Worm (Caenorhabditis elegans) whole organism, mixed stage, embryonic: ENCODE data around the gene Y38E10A.3.

Experiments
- M03D4.4 ChIP-seq: sonication (generic microtip); optimal IDR thresholded peaks from 2 replicates; lab custom pipeline; 2017; ENCODE audit warnings: mild to moderate bottlenecking, missing genetic modification characterization, missing compliant biosample characterization
- bed-3 ChIP-seq: fragments of 200-800 bp; sonication (Bioruptor generic); optimal IDR thresholded peaks from 3 replicates; lab custom pipeline; 2018; ENCODE audit warnings: mild to moderate bottlenecking, missing genetic modification characterization, moderate library complexity, missing compliant biosample characterization
- blmp-1 ChIP-seq: fragments of 150-350 bp; optimal IDR thresholded peaks from 2 replicates; lab custom pipeline; 2014; ENCODE audit warnings: missing biosample characterization, missing genetic modification characterization
- ceh-39 ChIP-seq: fragments of 150-350 bp; optimal IDR thresholded peaks from 2 replicates; lab custom pipeline; 2014; ENCODE audit warnings: missing biosample characterization, missing genetic modification characterization
- ceh-43 ChIP-seq: fragments of 200-800 bp; sonication (Bioruptor generic); optimal IDR thresholded peaks from 2 replicates; lab custom pipeline; 2018; ENCODE audit warnings: mild to moderate bottlenecking, missing genetic modification characterization, moderate library complexity, missing compliant biosample characterization
- ceh-83 ChIP-seq: fragments of 200-800 bp; sonication (Bioruptor generic); optimal IDR thresholded peaks from 2 replicates; lab custom pipeline; 2018; ENCODE audit warnings: mild to moderate bottlenecking, missing genetic modification characterization, missing compliant biosample characterization
- ces-1 ChIP-seq: fragments of 150-350 bp; optimal IDR thresholded peaks from 2 replicates; lab custom pipeline; 2014; ENCODE audit warnings: missing biosample characterization, missing genetic modification reagents, missing genetic modification characterization
- drap-1 ChIP-seq: fragments of 200-800 bp; sonication (Bioruptor generic); optimal IDR thresholded peaks from 3 replicates; lab custom pipeline; 2018; ENCODE audit warnings: mild to moderate bottlenecking, missing genetic modification characterization, missing compliant biosample characterization
- elt-1 ChIP-seq: sonication (generic microtip); optimal IDR thresholded peaks from 2 replicates; lab custom pipeline; 2017; ENCODE audit warnings: missing genetic modification characterization, mild to moderate bottlenecking, missing compliant biosample characterization, antibody characterized with exemption, moderate library complexity, borderline replicate concordance; ENCODE audit not compliant: insufficient read depth
- elt-3 ChIP-seq: fragments of 150-350 bp; optimal IDR thresholded peaks from 2 replicates; lab custom pipeline; 2014; ENCODE audit warnings: missing biosample characterization, missing genetic modification characterization
- flh-1 ChIP-seq: fragments of 200-800 bp; sonication (Bioruptor generic); optimal IDR thresholded peaks from 2 replicates; lab custom pipeline; 2018; ENCODE audit warnings: mild to moderate bottlenecking, missing genetic modification characterization, moderate library complexity, missing compliant biosample characterization
- ham-2 ChIP-seq: fragments of 200-800 bp; sonication (Bioruptor generic); optimal IDR thresholded peaks from 2 replicates; lab custom pipeline; 2018; ENCODE audit warnings: mild to moderate bottlenecking, missing genetic modification characterization, missing compliant biosample characterization
- hlh-1 ChIP-seq: fragments of 150-350 bp; optimal IDR thresholded peaks from 2 replicates; lab custom pipeline; 2014; ENCODE audit warnings: missing biosample characterization, missing genetic modification reagents, missing genetic modification characterization
- lin-13 ChIP-seq: fragments of 150-350 bp; optimal IDR thresholded peaks from 2 replicates; lab custom pipeline; 2014; ENCODE audit warnings: missing biosample characterization, missing genetic modification characterization
- lin-32 ChIP-seq: fragments of 200-800 bp; sonication (Bioruptor generic); optimal IDR thresholded peaks from 2 replicates; lab custom pipeline; 2018; ENCODE audit warnings: mild to moderate bottlenecking, missing genetic modification characterization, missing compliant biosample characterization
- lsy-2 ChIP-seq: fragments of 150-350 bp; optimal IDR thresholded peaks from 2 replicates; lab custom pipeline; 2014; ENCODE audit warnings: missing biosample characterization, missing genetic modification characterization
- mab-5 ChIP-seq: fragments of 150-350 bp; optimal IDR thresholded peaks from 2 replicates; lab custom pipeline; 2014; ENCODE audit warnings: missing biosample characterization, missing genetic modification characterization
- mep-1 ChIP-seq: fragments of 150-350 bp; optimal IDR thresholded peaks from 2 replicates; lab custom pipeline; 2017; ENCODE audit warnings: missing biosample characterization, missing genetic modification reagents, missing genetic modification characterization, inconsistent platforms
- mls-2 ChIP-seq: sonication (generic microtip); optimal IDR thresholded peaks from 2 replicates; lab custom pipeline; 2016; ENCODE audit warnings: mild to moderate bottlenecking, missing genetic modification characterization, moderate library complexity, missing compliant biosample characterization
- nhr-12 ChIP-seq: fragments of 150-350 bp; optimal IDR thresholded peaks from 2 replicates; lab custom pipeline; 2014; ENCODE audit warnings: missing biosample characterization, missing genetic modification characterization
- nhr-2 ChIP-seq: fragments of 150-350 bp; optimal IDR thresholded peaks from 2 replicates; lab custom pipeline; 2014; ENCODE audit warnings: missing biosample characterization, missing genetic modification characterization
- nhr-237 ChIP-seq: fragments of 150-350 bp; optimal IDR thresholded peaks from 2 replicates; lab custom pipeline; 2014; ENCODE audit warnings: missing biosample characterization, missing genetic modification characterization
- nhr-76 ChIP-seq: sonication (generic microtip); optimal IDR thresholded peaks from 2 replicates; lab custom pipeline; 2017; ENCODE audit warnings: missing biosample characterization, missing genetic modification characterization
- pha-4 ChIP-seq: fragments of 150-350 bp; optimal IDR thresholded peaks from 2 replicates; lab custom pipeline; 2018; ENCODE audit warnings: missing biosample characterization, missing genetic modification reagents, missing genetic modification characterization
- sem-2 ChIP-seq: fragments of 200-800 bp; sonication (Bioruptor generic); optimal IDR thresholded peaks from 2 replicates; lab custom pipeline; 2018; ENCODE audit warnings: mild to moderate bottlenecking, missing genetic modification characterization, missing compliant biosample characterization
- snpc-4 ChIP-seq: fragments of 150-350 bp; optimal IDR thresholded peaks from 2 replicates; lab custom pipeline; 2014; ENCODE audit warnings: missing biosample characterization, missing genetic modification characterization
- sptf-1 ChIP-seq: sonication (generic microtip); optimal IDR thresholded peaks from 2 replicates; lab custom pipeline; 2017; ENCODE audit warnings: mild to moderate bottlenecking, missing genetic modification characterization, moderate library complexity, missing compliant biosample characterization
- tbx-8 ChIP-seq: fragments of 200-800 bp; sonication (Bioruptor generic); optimal IDR thresholded peaks from 2 replicates; lab custom pipeline; 2018; ENCODE audit warnings: mild to moderate bottlenecking, missing genetic modification characterization, moderate library complexity, missing compliant biosample characterization
- unc-39 ChIP-seq: fragments of 150-350 bp; optimal IDR thresholded peaks from 2 replicates; lab custom pipeline; 2014; ENCODE audit warnings: missing biosample characterization, missing genetic modification characterization
- unc-62 ChIP-seq: fragments of 150-350 bp; optimal IDR thresholded peaks from 2 replicates; lab custom pipeline; 2014; ENCODE audit warnings: missing biosample characterization, missing genetic modification reagents, missing genetic modification characterization
- ztf-11 ChIP-seq: fragments of 150-350 bp; optimal IDR thresholded peaks from 2 replicates; lab custom pipeline; 2014; ENCODE audit warnings: missing biosample characterization, missing genetic modification characterization

Y38E10A.3 gene

DNA sequence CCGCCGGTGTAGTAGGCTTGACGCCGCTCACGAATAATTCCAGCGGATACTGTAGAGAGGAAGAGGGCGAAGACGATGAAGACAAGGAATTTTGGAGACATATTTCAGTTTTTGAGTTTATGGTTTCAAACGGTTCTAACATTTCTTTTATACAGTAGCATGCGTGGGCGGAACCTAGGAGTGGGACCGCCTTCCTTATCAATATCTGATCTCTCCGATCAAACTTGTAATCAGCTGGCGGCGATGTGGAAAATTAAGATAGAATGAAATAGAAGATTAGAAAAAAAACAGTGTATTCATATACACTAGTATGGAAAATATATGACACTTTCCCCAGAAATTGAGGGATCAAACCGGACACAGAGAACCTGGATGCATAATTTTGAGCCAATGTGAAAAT, 44.7 kb upstream of the Y38E10A.3 start, which contains the start of gene nspe-2:
Gene nspe-2, minus strand, starts transcription at position 101 of the 400 bp plus-strand sequence.
- TF ChIP-seq lin-32 (GFP tag; lab: Kevin White, UChicago) (no peak), M03D4.4 (tag; lab: Kevin White, UChicago) (no peak), ham-2 (GFP tag; lab: Kevin White, UChicago) (no peak), lsy-2 (no peak), ceh-83 (no peak), ceh-43 (no peak), nhr-2 (tag; lab: Kevin White, UChicago) (no peak), blmp-1 (tag; lab: Kevin White, UChicago) (no peak), pha-4 (tag; lab: Kevin White, UChicago) (no peak), drap-1 (GFP tag; lab: Kevin White, UChicago) (no peak)

DNA sequence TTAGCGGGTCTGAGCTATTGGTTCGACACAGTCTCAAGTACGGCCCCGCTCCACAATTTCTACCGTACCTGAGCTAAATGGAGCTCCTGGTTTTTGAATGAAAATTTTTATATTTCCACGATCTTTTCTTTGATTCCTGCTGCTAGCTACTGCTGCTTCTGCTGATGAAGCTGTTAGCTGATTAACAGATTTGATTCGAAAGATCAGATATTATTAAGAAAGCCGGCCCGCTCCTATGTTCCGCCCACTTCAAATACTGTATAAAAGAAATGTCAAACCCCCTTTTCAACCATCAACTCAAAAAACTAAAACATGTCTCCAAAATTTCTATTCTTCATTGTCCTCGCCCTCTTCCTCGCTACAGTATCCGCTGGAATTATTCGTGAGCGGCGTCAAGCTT, 43.0 kb upstream of the Y38E10A.3 start, which contains the start of gene nspe-3:
Gene nspe-3, plus strand, starts transcription at position 301 of the 400 bp plus-strand sequence.
- TF ChIP-seq nhr-2 (tag; lab: Kevin White, UChicago) (no peak), drap-1 (GFP tag; lab: Kevin White, UChicago) (no peak), mep-1 (no peak), ztf-11 (tag; lab: Kevin White, UChicago) (no peak), sptf-1 (tag; lab: Kevin White, UChicago) (no peak), elt-1 (tag; lab: Kevin White, UChicago) (no peak), blmp-1 (tag; lab: Kevin White, UChicago) (no peak), nhr-76 (no peak), bed-3 (no peak), ces-1 (GFP tag; lab: Kevin White, UChicago) (no peak), unc-62 (no peak), lin-32 (GFP tag; lab: Kevin White, UChicago) (no peak), ceh-43 (no peak), lsy-2 (no peak), mab-5 (tag; lab: Kevin White, UChicago) (no peak), elt-3 (tag; lab: Kevin White, UChicago) (no peak), nhr-12 (tag; lab: Kevin White, UChicago) (no peak)

ce11 chrII:12616081-12616480, 41.5 kb upstream of the Y38E10A.3 start, which contains the start of gene nspe-6:
nspe-6 (minus strand) TSS chrII:12616181.
- TF ChIP-seq nhr-2 (tag; lab: Kevin White, UChicago) (no peak), nhr-237 (tag; lab: Kevin White, UChicago) (no peak), mls-2 (tag; lab: Kevin White, UChicago) (no peak), ces-1 (GFP tag; lab: Kevin White, UChicago) (no peak), hlh-1 (no peak), unc-39 (tag; lab: Kevin White, UChicago) (no peak), ztf-11 (tag; lab: Kevin White, UChicago) (no peak), lsy-2 (no peak), ham-2 (GFP tag; lab: Kevin White, UChicago) (no peak), unc-62 (no peak), nhr-76 (no peak), snpc-4 (tag; lab: Kevin White, UChicago) (no peak), lin-13 (tag; lab: Kevin White, UChicago) (no peak), bed-3 (no peak), tbx-8 (GFP tag; lab: Kevin White, UChicago) (no peak)
- TF ChIP-seq, all 35 proteins: peak for 0

ce11 chrII:12615413-12615812, 40.8 kb upstream of the Y38E10A.3 start:
- TF ChIP-seq unc-39 (tag; lab: Kevin White, UChicago) (no peak), flh-1 (GFP tag; lab: Kevin White, UChicago) (no peak), elt-3 (tag; lab: Kevin White, UChicago) (no peak), nhr-12 (tag; lab: Kevin White, UChicago) (no peak), nhr-237 (tag; lab: Kevin White, UChicago) (no peak), elt-1 (tag; lab: Kevin White, UChicago) (no peak), tbx-8 (GFP tag; lab: Kevin White, UChicago) (no peak), nhr-76 (no peak), lin-13 (tag; lab: Kevin White, UChicago) (no peak), ham-2 (GFP tag; lab: Kevin White, UChicago) (no peak), M03D4.4 (tag; lab: Kevin White, UChicago) (no peak), hlh-1 (no peak), drap-1 (GFP tag; lab: Kevin White, UChicago) (no peak), mep-1 (no peak), ceh-39 (tag; lab: Kevin White, UChicago) (no peak), mab-5 (tag; lab: Kevin White, UChicago) (no peak), blmp-1 (tag; lab: Kevin White, UChicago) (no peak), snpc-4 (tag; lab: Kevin White, UChicago) (no peak), sem-2 (GFP tag; lab: Kevin White, UChicago) (no peak)
- TF ChIP-seq, all 35 proteins: peak for 0
